Worm (Caenorhabditis elegans) whole organism, L4/young adult: Measurements from ENCODE around the gene spn-4.

Source experiments
- W03F9.2 ChIP-seq: fragments of 150-350 bp; optimal IDR thresholded peaks from 2 replicates; lab custom pipeline; 2014; ENCODE audit warnings: missing biosample characterization, missing genetic modification characterization
- dao-5 ChIP-seq: sonication (generic microtip); optimal IDR thresholded peaks from 2 replicates; lab custom pipeline; 2016; ENCODE audit warnings: missing genotype, missing genetic modification characterization, moderate library complexity, missing compliant biosample characterization
- him-1 ChIP-seq: sonication (generic microtip); optimal IDR thresholded peaks from 2 replicates; lab custom pipeline; 2016; ENCODE audit warnings: missing genotype, missing genetic modification reagents, missing genetic modification characterization, missing compliant biosample characterization

DNA sequence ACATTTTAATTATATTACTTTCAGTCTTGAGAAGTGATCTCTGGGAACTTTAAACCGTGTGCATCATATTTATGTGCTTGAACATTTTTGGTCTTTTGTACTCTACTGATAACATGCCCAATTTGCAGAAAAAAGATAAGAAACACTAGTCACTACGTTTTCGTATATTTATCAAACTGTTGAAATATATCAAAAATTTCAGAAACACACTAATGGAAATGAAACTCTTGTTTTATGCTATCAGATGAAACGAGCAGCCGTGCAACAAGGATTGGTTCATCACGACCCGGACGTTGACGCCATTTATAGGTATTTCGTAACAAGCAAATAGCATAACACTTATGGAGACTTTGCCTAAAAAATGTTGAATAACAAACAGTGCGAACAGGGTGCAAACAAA lies 38.7 kb upstream of the spn-4 start:
- no peak for TF ChIP-seq him-1 (tag; lab: Kevin White, UChicago)
- no peak for TF ChIP-seq dao-5 (tag; lab: Kevin White, UChicago)
- TF ChIP-seq W03F9.2 (tag; lab: Kevin White, UChicago): no peak
